Worm (Caenorhabditis elegans) whole organism, late embryonic: ENCODE results near the gene K12H6.7.
"Not testable (repeated sequence)": the region's sequence is repeated elsewhere in the genome, so short reads cannot be mapped to it uniquely, and the experiment has no call there.

Experiments used
- K09A11.1 ChIP-seq: sonication (generic microtip); optimal IDR thresholded peaks from 2 replicates; lab custom pipeline; 2017; ENCODE audit warnings: antibody characterized with exemption, mild to moderate bottlenecking, missing genetic modification characterization, missing compliant biosample characterization; ENCODE audit not compliant: insufficient read depth
- ama-1 ChIP-seq: fragments of 150-350 bp; optimal IDR thresholded peaks from 2 replicates; lab custom pipeline; 2014
- ceh-2 ChIP-seq: sonication (generic microtip); optimal IDR thresholded peaks from 2 replicates; lab custom pipeline; 2016; ENCODE audit warnings: missing genotype, missing genetic modification characterization, missing compliant biosample characterization
- ceh-24 ChIP-seq: sonication (generic microtip); optimal IDR thresholded peaks from 2 replicates; lab custom pipeline; 2016; ENCODE audit warnings: mild to moderate bottlenecking, missing genetic modification characterization, missing compliant biosample characterization
- ceh-30 ChIP-seq: fragments of 150-350 bp; optimal IDR thresholded peaks from 2 replicates; lab custom pipeline; 2014; ENCODE audit warnings: missing biosample characterization, missing genetic modification characterization
- ceh-31 ChIP-seq: sonication (generic microtip); optimal IDR thresholded peaks from 2 replicates; lab custom pipeline; 2016; ENCODE audit warnings: missing genetic modification characterization, missing compliant biosample characterization
- ceh-45 ChIP-seq: fragments of 200-800 bp; sonication (Bioruptor generic); IDR thresholded peaks from 2 replicates; pipeline ENCODE4 v1.3.6; 2022; ENCODE audit warnings: missing genetic modification reagents, missing genetic modification characterization, missing compliant biosample characterization
- ceh-48 ChIP-seq: sonication (generic microtip); optimal IDR thresholded peaks from 2 replicates; lab custom pipeline; 2016; ENCODE audit warnings: missing genetic modification characterization, inconsistent platforms, missing compliant biosample characterization
- ceh-9 ChIP-seq: sonication (generic microtip); optimal IDR thresholded peaks from 2 replicates; lab custom pipeline; 2016; ENCODE audit warnings: mild to moderate bottlenecking, missing genetic modification characterization, inconsistent platforms, missing compliant biosample characterization
- dmd-4 ChIP-seq: sonication (generic microtip); optimal IDR thresholded peaks from 2 replicates; lab custom pipeline; 2016; ENCODE audit warnings: borderline replicate concordance, missing genetic modification characterization, missing compliant biosample characterization
- dve-1 ChIP-seq: sonication (generic microtip); optimal IDR thresholded peaks from 2 replicates; lab custom pipeline; 2017; ENCODE audit warnings: antibody characterized with exemption, mild to moderate bottlenecking, missing genetic modification characterization, missing compliant biosample characterization
- elt-2 ChIP-seq: sonication (generic microtip); optimal IDR thresholded peaks from 2 replicates; lab custom pipeline; 2016; ENCODE audit warnings: missing genetic modification reagents, missing genetic modification characterization, missing compliant biosample characterization
- eyg-1 ChIP-seq: sonication (generic microtip); optimal IDR thresholded peaks from 2 replicates; lab custom pipeline; 2016; ENCODE audit warnings: missing genotype, missing genetic modification characterization, missing compliant biosample characterization
- gmeb-2 ChIP-seq: sonication (generic microtip); optimal IDR thresholded peaks from 2 replicates; lab custom pipeline; 2016; ENCODE audit warnings: missing genetic modification characterization, inconsistent platforms, missing compliant biosample characterization
- hlh-15 ChIP-seq: sonication (generic microtip); optimal IDR thresholded peaks from 2 replicates; lab custom pipeline; 2016; ENCODE audit warnings: missing genetic modification characterization, missing compliant biosample characterization
- hlh-30 ChIP-seq: sonication (generic microtip); optimal IDR thresholded peaks from 2 replicates; lab custom pipeline; 2017; ENCODE audit warnings: antibody characterized with exemption, missing genetic modification characterization, missing compliant biosample characterization; ENCODE audit not compliant: insufficient read depth
- lim-6 ChIP-seq: sonication (generic microtip); optimal IDR thresholded peaks from 2 replicates; lab custom pipeline; 2016; ENCODE audit warnings: missing genetic modification characterization, missing compliant biosample characterization
- lin-11 ChIP-seq: fragments of 200-800 bp; sonication (Bioruptor generic); optimal IDR thresholded peaks from 2 replicates; lab custom pipeline; 2018; ENCODE audit warnings: mild to moderate bottlenecking, missing genetic modification characterization, missing compliant biosample characterization
- nhr-11 ChIP-seq: fragments of 150-350 bp; optimal IDR thresholded peaks from 2 replicates; lab custom pipeline; 2014; ENCODE audit warnings: missing biosample characterization, missing genetic modification characterization
- nhr-232 ChIP-seq: sonication (generic microtip); optimal IDR thresholded peaks from 2 replicates; lab custom pipeline; 2016; ENCODE audit warnings: missing genetic modification characterization, missing compliant biosample characterization
- odd-2 ChIP-seq: sonication (generic microtip); optimal IDR thresholded peaks from 2 replicates; lab custom pipeline; 2017; ENCODE audit warnings: antibody characterized with exemption, mild to moderate bottlenecking, missing genetic modification characterization, missing compliant biosample characterization
- pat-9 ChIP-seq: fragments of 200-800 bp; sonication (Bioruptor generic); optimal IDR thresholded peaks from 2 replicates; lab custom pipeline; 2018; ENCODE audit warnings: mild to moderate bottlenecking, missing genetic modification characterization, moderate library complexity, missing compliant biosample characterization
- pha-2 ChIP-seq: sonication (generic microtip); optimal IDR thresholded peaks from 2 replicates; lab custom pipeline; 2017; ENCODE audit warnings: mild to moderate bottlenecking, missing genetic modification characterization, missing compliant biosample characterization
- ref-2 ChIP-seq: sonication (generic microtip); optimal IDR thresholded peaks from 2 replicates; lab custom pipeline; 2016; ENCODE audit warnings: missing genetic modification characterization, missing compliant biosample characterization
- sdc-2 ChIP-seq: sonication (generic microtip); optimal IDR thresholded peaks from 2 replicates; lab custom pipeline; 2016; ENCODE audit warnings: missing genotype, missing genetic modification characterization, missing compliant biosample characterization
- sox-2 ChIP-seq: fragments of 200-800 bp; sonication (Bioruptor generic); IDR thresholded peaks from 2 replicates; pipeline ENCODE4 v1.3.6; 2022; ENCODE audit warnings: missing genetic modification reagents, missing genetic modification characterization, missing compliant biosample characterization
- syd-9 ChIP-seq: sonication (generic microtip); optimal IDR thresholded peaks from 2 replicates; lab custom pipeline; 2016; ENCODE audit warnings: mild to moderate bottlenecking, missing genetic modification characterization, moderate library complexity, missing compliant biosample characterization
- unc-42 ChIP-seq: sonication (generic microtip); optimal IDR thresholded peaks from 2 replicates; lab custom pipeline; 2016; ENCODE audit warnings: missing genotype, missing genetic modification characterization, missing compliant biosample characterization
- unc-55 ChIP-seq: sonication (generic microtip); optimal IDR thresholded peaks from 2 replicates; lab custom pipeline; 2017; ENCODE audit warnings: missing biosample characterization, missing genetic modification reagents, missing genetic modification characterization

Gene K12H6.7

DNA sequence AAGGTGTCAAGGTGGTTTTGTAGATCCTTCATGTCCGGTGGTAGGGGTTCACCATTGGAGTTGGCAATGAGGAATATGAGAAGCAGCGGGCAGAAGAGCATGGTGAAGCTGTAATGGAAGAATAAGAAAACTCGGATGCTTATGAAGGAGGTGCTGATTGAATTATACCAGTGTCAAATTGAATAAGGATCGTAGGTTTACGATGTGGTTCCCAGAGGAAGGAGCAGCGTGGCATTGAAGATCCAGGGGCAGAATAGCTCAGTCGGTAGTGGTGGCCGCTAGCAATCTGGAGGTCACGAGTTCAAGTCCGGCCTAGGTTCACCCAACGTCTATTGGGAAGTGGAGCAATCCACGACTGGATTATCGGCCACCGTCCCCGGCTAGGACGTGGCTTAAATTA is 4.8 kb upstream of the K12H6.7 start, which contains the start of gene Y110A2AL.6:
TSS of gene Y110A2AL.6 (minus strand) at position 101 of the 400 bp plus-strand sequence.
- TF ChIP-seq ceh-45 (GFP tag; lab: Robert Waterston, UW) (no peak), nhr-232 (tag; lab: Kevin White, UChicago) (no peak), ref-2 (tag; lab: Kevin White, UChicago) (no peak), ceh-24 (tag; lab: Kevin White, UChicago) (no peak), ceh-48 (tag; lab: Kevin White, UChicago) (no peak), hlh-30 (tag; lab: Kevin White, UChicago) (no peak), odd-2 (tag; lab: Kevin White, UChicago) (no peak), sdc-2 (tag; lab: Kevin White, UChicago) (no peak), nhr-11 (tag; lab: Kevin White, UChicago) (no peak), ceh-9 (tag; lab: Kevin White, UChicago) (no peak), lim-6 (tag; lab: Kevin White, UChicago) (no peak), hlh-15 (tag; lab: Kevin White, UChicago) (no peak), unc-42 (no peak)
- TF ChIP-seq, all 69 proteins: peak for 0

DNA sequence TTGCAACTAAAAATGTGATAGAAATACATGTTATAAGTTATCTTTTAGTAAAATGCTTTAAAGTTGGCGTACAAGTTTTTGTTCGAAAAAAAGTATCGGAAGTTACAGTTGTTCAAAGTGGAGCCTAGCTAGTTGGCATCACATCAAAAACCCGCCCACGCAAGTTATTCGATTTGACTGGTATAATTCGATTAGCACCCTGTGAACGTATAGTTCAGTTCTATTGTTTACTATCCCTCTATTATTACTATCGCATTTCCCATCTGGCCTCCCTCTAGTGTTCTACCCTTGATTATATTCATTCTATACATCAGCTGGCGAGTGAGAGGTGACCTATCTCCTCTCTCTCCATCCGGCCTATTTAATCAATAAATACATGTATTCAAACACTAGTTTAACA is 2.3 kb upstream of the K12H6.7 start, which contains the start of gene Y110A2AL.4:
TSS of gene Y110A2AL.4 (plus strand) at position 301 of the 400 bp plus-strand sequence.
- TF ChIP-seq ceh-30 (tag; lab: Kevin White, UChicago); ama-1; dmd-4 (tag; lab: Kevin White, UChicago): not testable (repeated sequence)

DNA sequence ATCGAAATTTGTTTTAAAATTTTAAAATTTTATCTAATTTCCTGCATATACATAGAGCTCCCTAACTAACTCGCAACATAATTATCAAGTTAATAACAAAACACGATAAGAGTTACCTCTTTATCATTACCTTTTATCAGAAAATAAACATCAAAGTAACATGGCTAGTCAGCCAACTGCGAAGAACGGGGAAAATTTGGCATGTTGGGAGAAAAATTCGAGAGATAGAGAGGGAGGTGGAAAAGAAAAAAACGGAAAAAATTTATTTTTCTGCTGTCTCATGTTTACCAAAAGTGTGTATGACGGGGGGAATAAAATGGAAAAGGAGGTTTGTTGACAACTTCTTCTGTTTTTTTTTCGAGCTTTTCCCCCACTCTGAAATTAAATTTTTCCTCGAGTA is 2.6 kb downstream of the K12H6.7 start:
- no peak for TF ChIP-seq pha-2 (tag; lab: Kevin White, UChicago)
- peak; percentile 90 for TF ChIP-seq elt-2
- no peak for TF ChIP-seq pat-9 (tag; lab: Kevin White, UChicago)

DNA sequence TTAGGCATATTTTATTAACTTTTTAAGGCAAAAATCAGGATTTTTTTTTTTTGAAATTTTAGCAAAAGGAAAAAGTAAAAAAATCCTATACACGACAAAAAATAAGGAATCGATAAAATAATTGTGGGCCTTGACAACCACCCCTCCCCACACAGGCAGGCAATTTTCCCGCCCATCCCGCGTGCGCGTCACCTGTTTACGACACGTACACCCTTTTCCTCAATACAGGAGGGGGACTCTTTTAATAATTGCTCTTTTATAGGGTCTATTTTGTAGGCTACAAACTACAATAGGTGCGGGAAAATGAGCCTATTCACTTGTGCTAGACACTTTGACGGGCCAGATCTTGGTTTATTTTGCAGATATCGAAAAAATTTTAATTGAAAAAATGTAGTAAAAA is 4.2 kb downstream of the K12H6.7 start:
- TF ChIP-seq hlh-30 (tag; lab: Kevin White, UChicago) (peak; percentile 57), K09A11.1 (tag; lab: Kevin White, UChicago) (no peak), eyg-1 (tag; lab: Kevin White, UChicago) (no peak), pha-2 (tag; lab: Kevin White, UChicago) (no peak), ceh-31 (tag; lab: Kevin White, UChicago) (no peak), sox-2 (GFP tag; lab: Robert Waterston, UW) (no peak), nhr-11 (tag; lab: Kevin White, UChicago) (no peak), ceh-2 (tag; lab: Kevin White, UChicago) (no peak), ref-2 (tag; lab: Kevin White, UChicago) (no peak), syd-9 (tag; lab: Kevin White, UChicago) (no peak), ceh-30 (tag; lab: Kevin White, UChicago) (peak; percentile 26)

DNA sequence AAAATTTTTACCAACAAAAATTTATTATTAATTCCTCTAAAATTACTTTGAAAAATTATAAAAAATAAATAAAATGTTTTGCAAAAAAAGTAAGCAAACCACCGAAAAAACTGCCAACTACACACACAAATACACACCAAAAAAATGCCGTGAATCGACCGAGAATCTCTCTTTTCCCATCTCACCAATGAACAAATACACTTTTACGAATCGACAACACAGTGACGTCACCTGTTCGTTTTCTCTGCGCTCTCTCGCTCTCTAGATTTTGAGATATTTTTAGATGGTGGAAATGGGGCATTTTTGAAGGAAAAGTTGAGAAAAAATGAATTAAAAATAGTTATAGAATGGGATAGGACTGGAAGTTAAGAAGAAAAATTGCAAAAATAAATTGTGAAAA is 4.7 kb downstream of the K12H6.7 start:
- TF ChIP-seq unc-55 (GFP tag; lab: Kevin White, UChicago), result peak; percentile 14
- TF ChIP-seq lin-11 (tag; lab: Kevin White, UChicago), result no peak
- TF ChIP-seq, all 69 proteins: peak for 1

DNA sequence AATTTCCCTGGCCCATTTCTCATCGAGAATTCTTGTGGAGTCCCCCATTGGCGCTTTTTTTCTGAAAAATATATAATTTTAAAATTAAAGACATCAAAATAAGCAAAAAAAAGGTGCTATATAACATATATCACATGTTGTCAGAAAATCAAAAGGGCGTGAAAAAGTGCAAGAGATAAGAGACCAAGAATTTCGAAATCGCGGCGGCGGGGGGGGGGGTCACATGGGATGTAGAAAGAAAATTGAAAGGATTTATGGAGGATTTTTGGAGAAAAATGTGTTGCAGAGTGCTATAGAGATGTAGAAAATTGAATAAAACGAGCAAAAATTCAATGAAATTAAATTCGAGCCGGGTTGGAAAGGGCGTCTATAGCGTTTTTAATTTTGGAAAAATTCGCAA is 5.6 kb downstream of the K12H6.7 start, which contains the start of gene K12H6.6:
TSS of gene K12H6.6 (minus strand) at position 61 of the 400 bp plus-strand sequence.
- TF ChIP-seq elt-2 (no peak), ceh-2 (tag; lab: Kevin White, UChicago) (no peak), unc-42 (peak; percentile 12), dve-1 (tag; lab: Kevin White, UChicago) (no peak), gmeb-2 (no peak)
